Worm (Caenorhabditis elegans): ENCODE data around the gene F46C5.2.

The F46C5.2 gene

ce11 chrII:8812346-8812745 is 16.7 kb downstream of the F46C5.2 start:
- TF ChIP-seq lin-39 (tag; optimal IDR thresholded peaks at IDR 0.05), result no peak
- no peak for TF ChIP-seq elt-2 (tag; optimal IDR thresholded peaks at IDR 0.05)
- TF ChIP-seq elt-3 (tag; optimal IDR thresholded peaks at IDR 0.05), result peak in 1 of 6 experiments; percentile 23
- no peak for TF ChIP-seq isw-1 (GFP tag; IDR thresholded peaks at IDR 0.05)
- TF ChIP-seq efl-1 (optimal IDR thresholded peaks at IDR 0.05), result no peak
- TF ChIP-seq efl-1 (GFP tag; optimal IDR thresholded peaks at IDR 0.05 in 1 of 2), result peak in 1 of 2 experiments; percentile 45

ce11 chrII:8811825-8812224 is 17.3 kb downstream of the F46C5.2 start:
- TF ChIP-seq lin-13 (GFP tag; optimal IDR thresholded peaks at IDR 0.05) (peak; percentile 9), ces-1 (GFP tag; optimal IDR thresholded peaks at IDR 0.05) (no peak), mef-2 (tag; optimal IDR thresholded peaks at IDR 0.05) (no peak), C04F5.9 (tag; optimal IDR thresholded peaks at IDR 0.05) (no peak), elt-3 (tag; optimal IDR thresholded peaks at IDR 0.05) (peak in 1 of 6 experiments; percentile 42), nhr-19 (GFP tag; conservative IDR thresholded peaks at IDR 0.05) (0 out of 2 replicates have a peak, but pooled peaks have one; percentile 35), nhr-90 (tag; optimal IDR thresholded peaks at IDR 0.05; ENCODE audit: poor library complexity) (no peak)

ce11 chrII:8810679-8811413 is 18.2 kb downstream of the F46C5.2 start, which contains the start of the genes F46C5.9 and rer-1:
Gene F46C5.9, minus strand, starts transcription at chrII:8810729.
Gene rer-1, plus strand, starts transcription at chrII:8811370.
- TF ChIP-seq xbp-1 (tag; optimal IDR thresholded peaks at IDR 0.05) (peak; percentile 93), nhr-71 (tag; optimal IDR thresholded peaks at IDR 0.05) (peak; percentile 14), nhr-47 (tag; optimal IDR thresholded peaks at IDR 0.05) (peak; percentile 6), nhr-12 (tag; optimal IDR thresholded peaks at IDR 0.05) (no peak), C16A3.4 (tag; optimal IDR thresholded peaks at IDR 0.05) (peak; percentile 25), blmp-1 (tag; optimal IDR thresholded peaks at IDR 0.05) (peak; percentile 19), F16B12.6 (tag; optimal IDR thresholded peaks at IDR 0.05) (peak; percentile 83), ama-1 (optimal IDR thresholded peaks at IDR 0.05) (no peak), lin-13 (GFP tag; optimal IDR thresholded peaks at IDR 0.05) (no peak), efl-1 (optimal IDR thresholded peaks at IDR 0.05) (peak; percentile 25 to 47), efl-1 (GFP tag; optimal IDR thresholded peaks at IDR 0.05 in 1 of 2) (peak; percentile 51 to 80), nhr-20 (tag; optimal IDR thresholded peaks at IDR 0.05) (peak; percentile 29), dpl-1 (GFP tag; optimal IDR thresholded peaks at IDR 0.05) (peak; percentile 0 to 48 (median 12)), lsy-2 (tag; optimal IDR thresholded peaks at IDR 0.05) (peak in 1 of 2 experiments; percentile 63), ztf-4 (tag; optimal IDR thresholded peaks at IDR 0.05) (no peak), lin-35 (GFP tag; optimal IDR thresholded peaks at IDR 0.05) (peak; percentile 25 to 54), unc-130 (tag; optimal IDR thresholded peaks at IDR 0.05) (no peak)

- TF ChIP-seq nhr-11 (tag; optimal IDR thresholded peaks at IDR 0.05) (no peak), aha-1 (tag; optimal IDR thresholded peaks at IDR 0.05) (no peak), hlh-17 (GFP tag; optimal IDR thresholded peaks at IDR 0.05; ENCODE audit: borderline replicate concordance) (no peak), nhr-84 (tag; optimal IDR thresholded peaks at IDR 0.05) (no peak), isw-1 (GFP tag; IDR thresholded peaks at IDR 0.05) (no peak), blmp-1 (tag; optimal IDR thresholded peaks at IDR 0.05) (no peak), mab-9 (GFP tag; IDR thresholded peaks at IDR 0.05) (no peak), efl-1 (optimal IDR thresholded peaks at IDR 0.05) (no peak), efl-1 (GFP tag; optimal IDR thresholded peaks at IDR 0.05 in 1 of 2) (no peak), mef-2 (tag; optimal IDR thresholded peaks at IDR 0.05) (no peak), snpc-4 (tag; optimal IDR thresholded peaks at IDR 0.05) (no peak)
Measured at ce11 chrII:8808482-8808881, 20.6 kb downstream of the F46C5.2 start, which contains the start of gene F07H5.10. Gene F07H5.10, minus strand, starts transcription at chrII:8808582.

- TF ChIP-seq lin-14 (GFP tag; optimal IDR thresholded peaks at IDR 0.05), result no peak
Measured at ce11 chrII:8806921-8807320, 22.2 kb downstream of the F46C5.2 start, which contains the start of gene pho-13. Gene pho-13, minus strand, starts transcription at chrII:8807021.
